Fruit fly (Drosophila melanogaster) whole organism, adult: ENCODE data around the gene CG4259.
A peak's percentile ranks its signal among the peaks of the same experiment; 100 is the strongest.

Source experiments
- CG33017 ChIP-seq: fragments of 200-800 bp; sonication (Bioruptor generic); optimal IDR thresholded peaks from 2 replicates; lab custom pipeline; 2018; ENCODE audit warnings: missing biosample characterization, mild to moderate bottlenecking, missing genetic modification characterization, moderate library complexity
- CG5204 ChIP-seq: fragments of 200-800 bp; sonication (Bioruptor generic); optimal IDR thresholded peaks from 2 replicates; lab custom pipeline; 2016; ENCODE audit warnings: missing biosample characterization, missing genetic modification characterization
- CG7101 ChIP-seq: fragments of 200-800 bp; sonication (Bioruptor generic); optimal IDR thresholded peaks from 2 replicates; lab custom pipeline; 2018; ENCODE audit warnings: missing biosample characterization, mild to moderate bottlenecking, missing genetic modification characterization, moderate library complexity
- Clk ChIP-seq: fragments of 200-800 bp; sonication (Bioruptor generic); optimal IDR thresholded peaks from 2 replicates; lab custom pipeline; 2017; ENCODE audit warnings: missing biosample characterization, missing genetic modification characterization
- Hr96 ChIP-seq: fragments of 200-800 bp; sonication (Bioruptor generic); optimal IDR thresholded peaks from 2 replicates; lab custom pipeline; 2016; ENCODE audit warnings: missing biosample characterization, missing genetic modification characterization
- cic ChIP-seq: fragments of 200-800 bp; sonication (Bioruptor generic); optimal IDR thresholded peaks from 2 replicates; lab custom pipeline; 2017; ENCODE audit warnings: missing biosample characterization, mild to moderate bottlenecking, missing genetic modification characterization, moderate library complexity
- cnc ChIP-seq, 2 experiments: fragments of >200 bp; optimal IDR thresholded peaks; 2 replicates each; lab custom pipeline; 2017
- kay ChIP-seq: fragments of 200-800 bp; sonication (Bioruptor generic); peaks from one replicate; lab custom pipeline; 2016; ENCODE audit warnings: missing biosample characterization, missing genetic modification characterization, borderline replicate concordance
- tj ChIP-seq: fragments of 200-800 bp; sonication (Bioruptor generic); optimal IDR thresholded peaks from 3 replicates; lab custom pipeline; 2017; ENCODE audit warnings: missing biosample characterization, mild to moderate bottlenecking, missing genetic modification characterization, moderate library complexity
- toe ChIP-seq: fragments of 200-800 bp; sonication (Bioruptor generic); optimal IDR thresholded peaks from 2 replicates; lab custom pipeline; 2016; ENCODE audit warnings: missing biosample characterization, missing genetic modification characterization

dm6 chr2L:2165864-2166263 is 36.8 kb upstream of the CG4259 start:
- TF ChIP-seq cnc (optimal IDR thresholded peaks at IDR 0.05; lab: Kevin White, UChicago) (no peak), kay (GFP tag; lab: Kevin White, UChicago) (no peak), Hr96 (GFP tag; lab: Kevin White, UChicago) (no peak), tj (GFP tag; lab: Kevin White, UChicago) (peak; percentile 100), CG7101 (tag; lab: Kevin White, UChicago) (peak; percentile 19), toe (GFP tag; lab: Kevin White, UChicago) (peak; percentile 4), Clk (GFP tag; lab: Kevin White, UChicago) (no peak), cic (GFP tag; lab: Kevin White, UChicago) (peak; percentile 51), CG5204 (GFP tag; lab: Kevin White, UChicago) (no peak), CG33017 (tag; lab: Kevin White, UChicago) (no peak)
